Fruit fly (Drosophila melanogaster) whole organism, prepupa: ENCODE data around the gene CG12011.

Source experiments
- Blimp-1 ChIP-seq: fragments of 200-800 bp; sonication (Bioruptor generic); optimal IDR thresholded peaks from 3 replicates; lab custom pipeline; 2017; ENCODE audit warnings: missing biosample characterization, missing genetic modification characterization, mild to moderate bottlenecking, moderate library complexity, missing genetic modification reagents
- CG10669 ChIP-seq: fragments of 200-800 bp; sonication (Bioruptor generic); optimal IDR thresholded peaks from 3 replicates; lab custom pipeline; 2018; ENCODE audit warnings: missing biosample characterization, mild to moderate bottlenecking, missing genetic modification characterization, moderate library complexity
- CG15336 ChIP-seq: fragments of 200-800 bp; sonication (Bioruptor generic); IDR thresholded peaks from 2 replicates; pipeline ENCODE4 v1.3.6; 2022; ENCODE audit warnings: missing biosample characterization, missing genetic modification characterization
- CG1621 ChIP-seq: fragments of 200-800 bp; sonication (Bioruptor generic); optimal IDR thresholded peaks from 3 replicates; lab custom pipeline; 2018; ENCODE audit warnings: missing biosample characterization, mild to moderate bottlenecking, missing genetic modification characterization
- CG16779 ChIP-seq: fragments of 200-800 bp; sonication (Bioruptor generic); optimal IDR thresholded peaks from 3 replicates; lab custom pipeline; 2017; ENCODE audit warnings: missing biosample characterization, mild to moderate bottlenecking, missing genetic modification characterization
- CG31627 ChIP-seq: fragments of 200-800 bp; sonication (Bioruptor generic); optimal IDR thresholded peaks from 3 replicates; lab custom pipeline; 2016; ENCODE audit warnings: missing biosample characterization, missing genetic modification characterization
- CG32006 ChIP-seq: fragments of 200-800 bp; sonication (Bioruptor generic); optimal IDR thresholded peaks from 3 replicates; lab custom pipeline; 2017; ENCODE audit warnings: missing biosample characterization, mild to moderate bottlenecking, missing genetic modification characterization
- CG4318 ChIP-seq: fragments of 200-800 bp; sonication (Bioruptor generic); optimal IDR thresholded peaks from 3 replicates; lab custom pipeline; 2017; ENCODE audit warnings: missing biosample characterization, mild to moderate bottlenecking, missing genetic modification characterization
- CG6276 ChIP-seq: fragments of 200-800 bp; sonication (Bioruptor generic); optimal IDR thresholded peaks from 2 replicates; lab custom pipeline; 2017; ENCODE audit warnings: missing biosample characterization, mild to moderate bottlenecking, missing genetic modification characterization
- CG7368 ChIP-seq: fragments of 200-800 bp; sonication (Bioruptor generic); optimal IDR thresholded peaks from 3 replicates; lab custom pipeline; 2016; ENCODE audit warnings: missing biosample characterization, missing genetic modification characterization
- CG8119 ChIP-seq: fragments of 200-800 bp; sonication (Bioruptor generic); IDR thresholded peaks from 3 replicates; pipeline ENCODE4 v1.3.6; 2022; ENCODE audit warnings: missing biosample characterization, missing genetic modification characterization
- CG8319 ChIP-seq: fragments of 200-800 bp; sonication (Bioruptor generic); optimal IDR thresholded peaks from 3 replicates; lab custom pipeline; 2016; ENCODE audit warnings: missing biosample characterization, missing genetic modification characterization
- CG8632 ChIP-seq: fragments of 200-800 bp; sonication (Bioruptor generic); optimal IDR thresholded peaks from 3 replicates; lab custom pipeline; 2016; ENCODE audit warnings: missing biosample characterization, missing genetic modification characterization
- CG9139 ChIP-seq: fragments of 200-800 bp; sonication (Bioruptor generic); optimal IDR thresholded peaks from 3 replicates; lab custom pipeline; 2017; ENCODE audit warnings: missing biosample characterization, mild to moderate bottlenecking, missing genetic modification characterization
- Eip75B ChIP-seq: fragments of 200-800 bp; sonication (Bioruptor generic); optimal IDR thresholded peaks from 3 replicates; lab custom pipeline; 2016; ENCODE audit warnings: missing biosample characterization, missing genetic modification characterization
- Eip78C ChIP-seq: fragments of 200-800 bp; sonication (Bioruptor generic); peaks from one replicate; lab custom pipeline; 2016; ENCODE audit warnings: missing biosample characterization, missing genetic modification characterization
- Eip93F ChIP-seq: fragments of 200-800 bp; sonication (Bioruptor generic); optimal IDR thresholded peaks from 2 replicates; lab custom pipeline; 2016; ENCODE audit warnings: missing biosample characterization, mild to moderate bottlenecking, missing genetic modification characterization
- Ets21C ChIP-seq: fragments of 200-800 bp; sonication (Bioruptor generic); optimal IDR thresholded peaks from 3 replicates; lab custom pipeline; 2016; ENCODE audit warnings: missing biosample characterization, missing genetic modification characterization
- Ets96B ChIP-seq: fragments of 200-800 bp; optimal IDR thresholded peaks from 2 replicates; lab custom pipeline; 2019; ENCODE audit warnings: missing biosample characterization, mild to moderate bottlenecking, missing genetic modification characterization, moderate library complexity
- Hr38 ChIP-seq: sonication (Bioruptor generic); optimal IDR thresholded peaks from 2 replicates; lab custom pipeline; 2016; ENCODE audit warnings: missing biosample characterization, missing genetic modification characterization
- Lpt ChIP-seq: fragments of 200-800 bp; sonication (Bioruptor generic); optimal IDR thresholded peaks from 3 replicates; lab custom pipeline; 2016; ENCODE audit warnings: missing biosample characterization, missing genetic modification characterization
- Met ChIP-seq: fragments of 200-800 bp; sonication (Bioruptor generic); optimal IDR thresholded peaks from 3 replicates; lab custom pipeline; 2016; ENCODE audit warnings: missing biosample characterization, missing genetic modification characterization
- OdsH ChIP-seq: fragments of 200-800 bp; sonication (Bioruptor generic); optimal IDR thresholded peaks from 3 replicates; lab custom pipeline; 2016; ENCODE audit warnings: missing biosample characterization, missing genetic modification characterization
- Smox ChIP-seq: fragments of 200-800 bp; sonication (Bioruptor generic); optimal IDR thresholded peaks from 3 replicates; lab custom pipeline; 2016; ENCODE audit warnings: missing biosample characterization, missing genetic modification characterization
- Sox102F ChIP-seq: fragments of 200-800 bp; sonication (Bioruptor generic); optimal IDR thresholded peaks from 2 replicates; lab custom pipeline; 2016; ENCODE audit warnings: missing biosample characterization, mild to moderate bottlenecking, missing genetic modification characterization
- Sox15 ChIP-seq: fragments of 200-800 bp; sonication (Bioruptor generic); optimal IDR thresholded peaks from 3 replicates; lab custom pipeline; 2016; ENCODE audit warnings: missing biosample characterization, missing genetic modification characterization
- acj6 ChIP-seq: fragments of 200-800 bp; sonication (Bioruptor generic); optimal IDR thresholded peaks from 3 replicates; lab custom pipeline; 2016; ENCODE audit warnings: missing biosample characterization, missing genetic modification characterization
- eg ChIP-seq: fragments of 200-800 bp; sonication (Bioruptor generic); IDR thresholded peaks from 3 replicates; pipeline ENCODE4 v1.3.6; 2022; ENCODE audit warnings: missing biosample characterization, missing genetic modification characterization
- esn ChIP-seq: fragments of 200-800 bp; sonication (Bioruptor generic); optimal IDR thresholded peaks from 2 replicates; lab custom pipeline; 2016; ENCODE audit warnings: missing biosample characterization, mild to moderate bottlenecking, missing genetic modification characterization, moderate library complexity
- fd59A ChIP-seq: fragments of 200-800 bp; sonication (Bioruptor generic); optimal IDR thresholded peaks from 2 replicates; lab custom pipeline; 2017; ENCODE audit warnings: missing biosample characterization, mild to moderate bottlenecking, missing genetic modification characterization, missing genetic modification reagents
- fd85E ChIP-seq: fragments of 200-800 bp; sonication (Bioruptor generic); optimal IDR thresholded peaks from 3 replicates; lab custom pipeline; 2016; ENCODE audit warnings: missing biosample characterization, missing genetic modification characterization
- fkh ChIP-seq: fragments of 200-800 bp; sonication (Bioruptor generic); optimal IDR thresholded peaks from 3 replicates; lab custom pipeline; 2017; ENCODE audit warnings: missing biosample characterization, mild to moderate bottlenecking, missing genetic modification characterization, moderate library complexity
- lz ChIP-seq: fragments of 200-800 bp; sonication (Bioruptor generic); optimal IDR thresholded peaks from 3 replicates; lab custom pipeline; 2016; ENCODE audit warnings: missing biosample characterization, missing genetic modification characterization
- net ChIP-seq: fragments of 200-800 bp; sonication (Bioruptor generic); optimal IDR thresholded peaks from 3 replicates; lab custom pipeline; 2016; ENCODE audit warnings: missing biosample characterization, missing genetic modification characterization
- pdm3 ChIP-seq: fragments of 200-800 bp; sonication (Bioruptor generic); optimal IDR thresholded peaks from 3 replicates; lab custom pipeline; 2016; ENCODE audit warnings: missing biosample characterization, missing genetic modification characterization
- salr ChIP-seq, 2 experiments: fragments of 200-800 bp; sonication (Bioruptor generic); optimal IDR thresholded peaks; 3 replicates each; lab custom pipeline; 2016 to 2018; ENCODE audit warnings: missing biosample characterization in 2 of 2, missing genetic modification characterization in 2 of 2, mild to moderate bottlenecking in 1 of 2
- spab ChIP-seq: fragments of 200-800 bp; sonication (Bioruptor generic); optimal IDR thresholded peaks from 2 replicates; lab custom pipeline; 2017; ENCODE audit warnings: missing biosample characterization, mild to moderate bottlenecking, missing genetic modification characterization, missing genetic modification reagents
- ss ChIP-seq, 2 experiments: fragments of 200-800 bp; sonication (Bioruptor generic); optimal IDR thresholded peaks; 2 replicates in 1 of 2; 3 replicates in 1 of 2; lab custom pipeline; 2017 to 2018; ENCODE audit warnings: mild to moderate bottlenecking in 2 of 2, missing biosample characterization in 2 of 2, missing genetic modification characterization in 2 of 2, moderate library complexity in 1 of 2
- svp ChIP-seq: fragments of 200-800 bp; sonication (Bioruptor generic); peaks from one replicate; lab custom pipeline; 2016; ENCODE audit warnings: missing biosample characterization, missing genetic modification characterization
- vri ChIP-seq: fragments of 200-800 bp; sonication (Bioruptor generic); optimal IDR thresholded peaks from 3 replicates; lab custom pipeline; 2016; ENCODE audit warnings: missing biosample characterization, mild to moderate bottlenecking, missing genetic modification characterization

The CG12011 gene

DNA sequence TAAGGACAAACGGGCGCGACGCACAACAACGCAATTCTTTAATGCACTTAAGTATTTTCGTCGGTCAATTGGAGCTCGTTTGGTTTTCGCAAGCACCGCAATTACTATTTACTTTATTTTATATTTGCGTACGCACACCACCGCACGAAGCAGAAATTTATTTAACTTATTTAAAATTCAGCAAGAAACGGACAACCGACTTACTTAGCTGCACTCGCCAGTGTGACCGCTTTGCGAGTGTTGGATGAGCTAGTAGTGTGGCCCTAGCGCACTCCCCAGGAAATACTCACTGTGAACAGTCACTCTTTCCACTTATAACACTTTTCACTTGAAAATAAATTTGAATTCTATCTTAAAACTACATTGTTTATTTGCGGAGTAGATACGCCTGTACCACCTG lies 36.5 kb downstream of the CG12011 start, which contains the start of gene drpr (continued):
- TF ChIP-seq eg (GFP tag; lab: Robert Waterston, UW) = peak; percentile 39; the same call in 1 of the 3 replicates
- no peak for TF ChIP-seq CG6276
- TF ChIP-seq svp (GFP tag; lab: Kevin White, UChicago) = peak; percentile 72
- peak; percentile 39 for TF ChIP-seq esn (GFP tag; lab: Kevin White, UChicago)
- no peak for TF ChIP-seq CG10669 (GFP tag; lab: Kevin White, UChicago)
- TF ChIP-seq CG8319 = no peak
- peak; percentile 58 for TF ChIP-seq Sox102F (GFP tag; lab: Kevin White, UChicago)
- TF ChIP-seq net (GFP tag; lab: Kevin White, UChicago) = peak; percentile 22
- no peak for TF ChIP-seq CG4318 (GFP tag; lab: Kevin White, UChicago)
- TF ChIP-seq spab (GFP tag; lab: Kevin White, UChicago) = no peak
- TF ChIP-seq Ets21C (GFP tag; lab: Kevin White, UChicago) = no peak
- TF ChIP-seq Hr38 (GFP tag; lab: Kevin White, UChicago) = no peak
- peak; percentile 24 for TF ChIP-seq Met (GFP tag; lab: Kevin White, UChicago)
- TF ChIP-seq Eip93F (GFP tag; lab: Kevin White, UChicago) = no peak
- TF ChIP-seq lz (GFP tag; lab: Kevin White, UChicago) = peak; percentile 31
- no peak for TF ChIP-seq Sox15 (GFP tag; lab: Kevin White, UChicago)
- TF ChIP-seq Ets96B (tag; lab: Kevin White, UChicago) = peak; percentile 16
- TF ChIP-seq CG16779 (tag; lab: Kevin White, UChicago) = peak; percentile 1
- TF ChIP-seq Lpt (GFP tag; lab: Kevin White, UChicago) = no peak
- no peak for TF ChIP-seq OdsH
- TF ChIP-seq CG8632 (GFP tag; lab: Kevin White, UChicago) = no peak
- no peak for TF ChIP-seq CG7368 (GFP tag; lab: Kevin White, UChicago)
- TF ChIP-seq Eip78C = peak; percentile 78
- peak in 1 of 2 experiments; percentile 15 for TF ChIP-seq ss (GFP tag; optimal IDR thresholded peaks at IDR 0.05; lab: Kevin White, UChicago)
- peak; percentile 36 for TF ChIP-seq Eip75B (GFP tag; lab: Kevin White, UChicago)
- no peak for TF ChIP-seq Blimp-1
- TF ChIP-seq acj6 (GFP tag; lab: Kevin White, UChicago) = no peak
- peak; percentile 20 for TF ChIP-seq CG1621 (tag; lab: Kevin White, UChicago)
- no peak for TF ChIP-seq fd85E (GFP tag; lab: Kevin White, UChicago)
- peak; percentile 62 for TF ChIP-seq fkh (GFP tag; lab: Kevin White, UChicago)

DNA sequence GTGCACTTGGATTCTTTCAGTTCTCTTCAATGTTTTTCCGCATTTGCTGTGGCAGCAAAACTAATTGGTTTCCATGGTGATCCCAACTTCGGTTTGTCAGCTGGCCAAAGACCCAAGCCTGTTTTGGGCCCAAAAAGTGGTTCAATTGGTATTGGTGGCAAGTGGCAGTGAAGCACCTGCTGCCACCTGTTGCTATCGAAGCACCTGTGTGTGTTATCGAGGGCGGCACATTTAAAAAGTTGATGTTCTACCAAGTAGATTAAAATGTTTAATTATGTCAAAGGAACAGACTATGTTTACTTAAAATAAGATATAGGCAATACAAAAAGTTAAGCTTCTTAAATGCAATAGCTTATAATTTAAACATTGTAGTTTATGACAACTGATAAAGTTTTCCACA lies 41.2 kb downstream of the CG12011 start, which contains the start of gene Oseg4:
TSS of gene Oseg4 (minus strand) at position 165 of the 400 bp plus-strand sequence.
- no peak for TF ChIP-seq Eip78C
- no peak for TF ChIP-seq CG1621 (tag; lab: Kevin White, UChicago)

- TF ChIP-seq fkh (GFP tag; lab: Kevin White, UChicago) (peak; percentile 44), CG15336 (GFP tag; lab: Robert Waterston, UW) (no peak)
Observed at dm6 chr3L:1737898-1738322, 43.5 kb downstream of the CG12011 start, which contains the start of gene PIG-Wb. Gene PIG-Wb (minus strand): TSS chr3L:1738106.

dm6 chr3L:1738375-1739328 lies 44.2 kb downstream of the CG12011 start, which contains the start of gene Gk2:
Gene Gk2 (plus strand): TSS chr3L:1738407.
- TF ChIP-seq Eip75B (GFP tag; lab: Kevin White, UChicago) (no peak), Hr38 (GFP tag; lab: Kevin White, UChicago) (no peak), Eip93F (GFP tag; lab: Kevin White, UChicago) (no peak), fd59A (GFP tag; lab: Kevin White, UChicago) (no peak), CG32006 (GFP tag; lab: Kevin White, UChicago) (no peak), CG8119 (GFP tag; lab: Robert Waterston, UW) (no peak), CG8632 (GFP tag; lab: Kevin White, UChicago) (no peak), Lpt (GFP tag; lab: Kevin White, UChicago) (no peak), CG4318 (GFP tag; lab: Kevin White, UChicago) (no peak), pdm3 (GFP tag; lab: Kevin White, UChicago) (no peak), CG9139 (GFP tag; lab: Kevin White, UChicago) (no peak), fkh (GFP tag; lab: Kevin White, UChicago) (peak; percentile 59), Eip78C (peak; percentile 59), CG31627 (GFP tag; lab: Kevin White, UChicago) (no peak), salr (GFP tag; optimal IDR thresholded peaks at IDR 0.05; lab: Kevin White, UChicago) (no peak), Smox (GFP tag; lab: Kevin White, UChicago) (no peak), lz (GFP tag; lab: Kevin White, UChicago) (peak; percentile 6), vri (GFP tag; lab: Kevin White, UChicago) (peak; percentile 31), OdsH (no peak)
